Worm (Caenorhabditis elegans) whole organism, L4/young adult: ENCODE data around the gene srz-47.

ENCODE experiments used
- W03F9.2 ChIP-seq: fragments of 150-350 bp; optimal IDR thresholded peaks from 2 replicates; lab custom pipeline; 2014; ENCODE audit warnings: missing biosample characterization, missing genetic modification characterization
- dao-5 ChIP-seq: sonication (generic microtip); optimal IDR thresholded peaks from 2 replicates; lab custom pipeline; 2016; ENCODE audit warnings: missing genotype, missing genetic modification characterization, moderate library complexity, missing compliant biosample characterization
- him-1 ChIP-seq: sonication (generic microtip); optimal IDR thresholded peaks from 2 replicates; lab custom pipeline; 2016; ENCODE audit warnings: missing genotype, missing genetic modification reagents, missing genetic modification characterization, missing compliant biosample characterization

ce11 chrV:17212743-17213142 lies 20.6 kb upstream of the srz-47 start, which contains the start of gene srh-113:
- TF ChIP-seq dao-5: no peak
- no peak for TF ChIP-seq him-1 (tag; lab: Kevin White, UChicago)
- TF ChIP-seq W03F9.2 (tag; lab: Kevin White, UChicago): no peak
